Worm (Caenorhabditis elegans) whole organism, L1 larva: Measurements from ENCODE around the gene fbxa-1.

Experiments used
- Y116A8C.19 ChIP-seq: sonication (generic microtip); optimal IDR thresholded peaks from 2 replicates; lab custom pipeline; 2016; ENCODE audit warnings: missing compliant biosample characterization, missing genetic modification characterization, borderline replicate concordance
- fkh-4 ChIP-seq: sonication (generic microtip); optimal IDR thresholded peaks from 2 replicates; lab custom pipeline; 2016; ENCODE audit warnings: missing compliant biosample characterization, missing genetic modification characterization, borderline replicate concordance
- lsy-2 ChIP-seq, 2 experiments: fragments of 150-350 bp; optimal IDR thresholded peaks; 2 replicates each; lab custom pipeline; 2014; ENCODE audit warnings: missing biosample characterization in 2 of 2, missing genetic modification characterization in 2 of 2
- skn-1 ChIP-seq: fragments of 150-350 bp; optimal IDR thresholded peaks from 2 replicates; lab custom pipeline; 2014; ENCODE audit warnings: missing biosample characterization, missing genetic modification characterization
- sox-4 ChIP-seq: sonication (generic microtip); optimal IDR thresholded peaks from 2 replicates; lab custom pipeline; 2016; ENCODE audit warnings: missing genetic modification characterization, missing compliant biosample characterization
- sptf-1 ChIP-seq: fragments of 150-350 bp; optimal IDR thresholded peaks from 2 replicates; lab custom pipeline; 2014; ENCODE audit warnings: missing biosample characterization, missing genetic modification characterization

ce11 chrIII:2313985-2314494, 6.1 kb upstream of the fbxa-1 start, which contains the start of the genes fbxa-66 and iffb-1:
- TF ChIP-seq lsy-2 (tag; optimal IDR thresholded peaks at IDR 0.05; lab: Kevin White, UChicago) (peak; percentile 39 to 47), skn-1 (tag; lab: Kevin White, UChicago) (peak; percentile 9), sox-4 (tag; lab: Kevin White, UChicago) (no peak), sptf-1 (tag; lab: Kevin White, UChicago) (no peak), Y116A8C.19 (tag; lab: Kevin White, UChicago) (no peak), fkh-4 (tag; lab: Kevin White, UChicago) (no peak)
